Fruit fly (Drosophila melanogaster): ENCODE data around the gene Sfxn1-3.

The Sfxn1-3 gene

dm6 chr3R:4348197-4348814, 30.1 kb upstream of the Sfxn1-3 start:
- TF ChIP-seq ERR (GFP tag; optimal IDR thresholded peaks at IDR 0.05) (no peak), dpn (GFP tag; optimal IDR thresholded peaks at IDR 0.05) (no peak), rib (GFP tag; IDR thresholded peaks at IDR 0.05) (no peak), CG16863 (GFP tag; optimal IDR thresholded peaks at IDR 0.05) (no peak), Ets65A (GFP tag) (peak; percentile 65), CG8388 (GFP tag; optimal IDR thresholded peaks at IDR 0.05) (no peak), CG32767 (GFP tag; IDR thresholded peaks at IDR 0.05) (no peak), CG7271 (tag; optimal IDR thresholded peaks at IDR 0.05) (peak; percentile 63), Gug (GFP tag; IDR thresholded peaks at IDR 0.05) (no peak), cad (GFP tag; optimal IDR thresholded peaks at IDR 0.05) (peak; percentile 97), aop (GFP tag; IDR thresholded peaks at IDR 0.05) (no peak), tll (GFP tag; optimal IDR thresholded peaks at IDR 0.05) (peak in 1 of 2 experiments; percentile 92), CG14860 (GFP tag; IDR thresholded peaks at IDR 0.05; ENCODE audit: partially characterized antibody) (no peak), twi (tag; optimal IDR thresholded peaks at IDR 0.05) (peak; percentile 18), zen (tag; optimal IDR thresholded peaks at IDR 0.05) (peak; percentile 83), sna (GFP tag; IDR thresholded peaks at IDR 0.05; ENCODE audit: partially characterized antibody) (no peak), CG34224 (GFP tag; IDR thresholded peaks at IDR 0.05; ENCODE audit: partially characterized antibody) (no peak), CG10565 (GFP tag; optimal IDR thresholded peaks at IDR 0.05) (no peak), HLH3B (GFP tag; IDR thresholded peaks at IDR 0.05) (no peak), Nf-YA (GFP tag; IDR thresholded peaks at IDR 0.05) (no peak), CoRest (tag; optimal IDR thresholded peaks at IDR 0.05) (no peak), bab2 (GFP tag; optimal IDR thresholded peaks at IDR 0.05) (no peak), Oaz (GFP tag; IDR thresholded peaks at IDR 0.05) (no peak), CG14014 (GFP tag; IDR thresholded peaks at IDR 0.05) (no peak), eyg (GFP tag; optimal IDR thresholded peaks at IDR 0.05) (no peak), seq (GFP tag; IDR thresholded peaks at IDR 0.05) (no peak), sr (GFP tag; IDR thresholded peaks at IDR 0.05) (no peak), CG17361 (GFP tag; IDR thresholded peaks at IDR 0.05) (no peak), ato (GFP tag; IDR thresholded peaks at IDR 0.05; ENCODE audit: partially characterized antibody) (no peak), CG31441 (GFP tag; IDR thresholded peaks at IDR 0.05) (no peak), Hey (tag; optimal IDR thresholded peaks at IDR 0.05) (no peak), fd96Cb (tag; optimal IDR thresholded peaks at IDR 0.05) (no peak), CG15479 (GFP tag; optimal IDR thresholded peaks at IDR 0.05) (peak; percentile 98), D (optimal IDR thresholded peaks at IDR 0.05) (peak; percentile 91), D (GFP tag; optimal IDR thresholded peaks at IDR 0.05) (no peak), CG33213 (GFP tag; optimal IDR thresholded peaks at IDR 0.05) (no peak)

DNA sequence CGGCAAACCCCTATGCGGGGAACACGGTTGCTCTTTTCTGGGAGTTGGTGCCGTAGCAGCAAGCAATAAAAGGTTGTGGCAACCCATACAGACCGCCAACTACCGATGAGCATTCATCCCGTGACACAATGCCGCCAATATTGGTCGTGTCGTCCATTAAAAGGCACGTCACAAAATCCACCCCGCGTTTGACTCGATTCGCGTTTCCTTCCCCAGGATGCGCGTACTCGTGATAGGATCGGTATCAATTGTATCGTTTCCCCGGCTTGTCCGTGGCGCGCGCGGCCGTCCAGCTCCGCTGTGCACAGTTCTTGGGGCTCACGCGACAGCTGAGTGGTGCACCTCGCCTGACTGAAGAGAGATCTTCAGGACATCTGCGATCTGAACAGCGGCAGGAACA, 28.2 kb upstream of the Sfxn1-3 start:
- TF ChIP-seq CG8290 (GFP tag; optimal IDR thresholded peaks at IDR 0.05) (no peak), CG8290 (tag; optimal IDR thresholded peaks at IDR 0.05) (no peak), ac (GFP tag; optimal IDR thresholded peaks at IDR 0.05) (peak; percentile 11), phol (tag; optimal IDR thresholded peaks at IDR 0.05) (peak; percentile 35), HmgD (GFP tag; optimal IDR thresholded peaks at IDR 0.05) (no peak), eyg (GFP tag; optimal IDR thresholded peaks at IDR 0.05) (no peak), Bteb2 (GFP tag; optimal IDR thresholded peaks at IDR 0.05) (no peak), CG18011 (GFP tag; optimal IDR thresholded peaks at IDR 0.05) (peak; percentile 41), Nf-YC (tag; optimal IDR thresholded peaks at IDR 0.05) (peak; percentile 50), Fer1 (GFP tag; optimal IDR thresholded peaks at IDR 0.05) (no peak), ems (GFP tag; optimal IDR thresholded peaks at IDR 0.05) (no peak), E2f2 (GFP tag; IDR thresholded peaks at IDR 0.05) (no peak), CG8478 (optimal IDR thresholded peaks at IDR 0.05) (peak; percentile 8), ttk (GFP tag; IDR thresholded peaks at IDR 0.05) (no peak), Nf-YB (GFP tag; optimal IDR thresholded peaks at IDR 0.05) (peak; percentile 73), seq (GFP tag; IDR thresholded peaks at IDR 0.05) (no peak)
